Worm (Caenorhabditis elegans): ENCODE data around the gene dyf-13.

DNA sequence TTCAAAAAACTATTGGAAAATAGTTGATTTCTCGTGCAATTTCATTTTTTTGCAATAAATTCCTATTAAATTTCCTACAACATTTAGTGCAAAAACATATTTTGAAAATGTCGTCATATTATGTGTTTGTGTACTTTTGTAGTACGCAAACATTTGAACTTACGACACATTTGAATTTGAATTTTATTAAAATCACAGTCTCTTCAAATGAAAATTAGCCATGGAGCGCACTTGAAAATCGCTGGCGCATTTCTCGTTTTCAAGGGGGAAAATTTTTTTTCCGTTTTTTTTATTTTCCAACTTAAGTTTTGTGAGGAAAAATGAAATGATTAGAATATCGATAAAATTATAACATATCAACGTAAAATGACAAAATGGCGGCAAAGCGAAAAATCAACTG lies 23.6 kb downstream of the dyf-13 start:
- TF ChIP-seq nhr-11 (tag; optimal IDR thresholded peaks at IDR 0.05): no peak
- TF ChIP-seq ama-1 (optimal IDR thresholded peaks at IDR 0.05): no peak
- TF ChIP-seq ztf-4 (tag; optimal IDR thresholded peaks at IDR 0.05): no peak
- no peak for TF ChIP-seq skn-1 (tag; optimal IDR thresholded peaks at IDR 0.05)
- no peak for TF ChIP-seq mab-5 (tag; optimal IDR thresholded peaks at IDR 0.05)

Data from whole organism, L2 larva.